Fruit fly (Drosophila melanogaster) Kc167 (cell line): ENCODE data around the gene CG7365.

Source experiments
- Myc ChIP-seq: fragments of >200 bp; optimal IDR thresholded peaks from 2 replicates; lab custom pipeline; 2017; ENCODE audit warnings: missing external identifiers
- Sin3A ChIP-seq: fragments of >200 bp; optimal IDR thresholded peaks from 2 replicates; lab custom pipeline; 2018; ENCODE audit warnings: missing external identifiers
- insv ChIP-seq: fragments of >200 bp; optimal IDR thresholded peaks from 3 replicates; lab custom pipeline; 2018; ENCODE audit warnings: missing external identifiers
- psq ChIP-seq: fragments of >200 bp; optimal IDR thresholded peaks from 2 replicates; lab custom pipeline; 2017; ENCODE audit warnings: missing external identifiers
- ttk ChIP-seq: sonication (Bioruptor generic); optimal IDR thresholded peaks from 2 replicates; lab custom pipeline; 2017; ENCODE audit warnings: missing external identifiers

- TF ChIP-seq Sin3A (lab: Kevin White, UChicago) (no peak), Myc (lab: Kevin White, UChicago) (no peak), psq (lab: Kevin White, UChicago) (no peak), ttk (lab: Kevin White, UChicago) (no peak), insv (lab: Kevin White, UChicago) (no peak)
These were observed 22.6 kb downstream of the CG7365 start for dm6 chr3L:20104543-20105046.
